Fruit fly (Drosophila melanogaster): Measurements from ENCODE around the gene CG12219.

The CG12219 gene

dm6 chrX:6310408-6310807 is 9.3 kb upstream of the CG12219 start (continued):
- TF ChIP-seq CG1832 (GFP tag; optimal IDR thresholded peaks at IDR 0.05) (no peak), phol (tag; optimal IDR thresholded peaks at IDR 0.05) (peak; percentile 17), nerfin-1 (tag; optimal IDR thresholded peaks at IDR 0.05) (no peak), CG8765 (GFP tag; IDR thresholded peaks at IDR 0.05) (no peak), gem (tag; optimal IDR thresholded peaks at IDR 0.05) (peak; percentile 27), vnd (GFP tag; IDR thresholded peaks at IDR 0.05; ENCODE audit: partially characterized antibody) (no peak), MBD-R2 (GFP tag; IDR thresholded peaks at IDR 0.05) (no peak), CG8359 (GFP tag; optimal IDR thresholded peaks at IDR 0.05; ENCODE audit: borderline replicate concordance) (no peak), sug (tag; optimal IDR thresholded peaks at IDR 0.05) (no peak), CG14441 (GFP tag; IDR thresholded peaks at IDR 0.05) (peak; percentile 37; the same call in 1 of the 2 replicates), Ptx1 (GFP tag; IDR thresholded peaks at IDR 0.05) (peak; percentile 25; the same call in 1 of the 2 replicates), CG7786 (GFP tag; optimal IDR thresholded peaks at IDR 0.05) (no peak), lmd (GFP tag; IDR thresholded peaks at IDR 0.05) (no peak), CG34376 (GFP tag; optimal IDR thresholded peaks at IDR 0.05) (no peak), CG6654 (GFP tag; optimal IDR thresholded peaks at IDR 0.05) (no peak), CG4404 (GFP tag; IDR thresholded peaks at IDR 0.05) (no peak), CG32772 (GFP tag; IDR thresholded peaks at IDR 0.05) (no peak), MTF-1 (GFP tag; optimal IDR thresholded peaks at IDR 0.05; ENCODE audit: borderline replicate concordance) (no peak), Bdp1 (GFP tag; optimal IDR thresholded peaks at IDR 0.05) (no peak), CG42726 (GFP tag; IDR thresholded peaks at IDR 0.05; ENCODE audit: partially characterized antibody) (no peak), CG10147 (GFP tag; optimal IDR thresholded peaks at IDR 0.05) (no peak), crp (GFP tag; optimal IDR thresholded peaks at IDR 0.05) (no peak), tna (GFP tag; IDR thresholded peaks at IDR 0.05; ENCODE audit: partially characterized antibody) (no peak), CG3065 (GFP tag; optimal IDR thresholded peaks at IDR 0.05) (no peak), oc (tag; optimal IDR thresholded peaks at IDR 0.05) (peak; percentile 2), luna (GFP tag; optimal IDR thresholded peaks at IDR 0.05) (no peak), tgo (GFP tag; IDR thresholded peaks at IDR 0.05) (no peak), ase (GFP tag; IDR thresholded peaks at IDR 0.05) (no peak), Hr51 (GFP tag; optimal IDR thresholded peaks at IDR 0.05) (peak in 1 of 2 experiments; percentile 46), HLH3B (GFP tag; IDR thresholded peaks at IDR 0.05) (0 out of 2 replicates have a peak, but pooled peaks have one; percentile 31), ranshi (GFP tag; IDR thresholded peaks at IDR 0.05) (no peak; the same call in 1 of the 2 replicates), chif (GFP tag; optimal IDR thresholded peaks at IDR 0.05) (no peak), HLH4C (GFP tag; IDR thresholded peaks at IDR 0.05; ENCODE audit: partially characterized antibody) (no peak), h (optimal IDR thresholded peaks at IDR 0.05) (no peak), CG1792 (GFP tag; optimal IDR thresholded peaks at IDR 0.05) (peak; percentile 8), CG11093 (GFP tag; IDR thresholded peaks at IDR 0.05) (no peak), CG14667 (GFP tag; IDR thresholded peaks at IDR 0.05) (no peak), ATbp (GFP tag; optimal IDR thresholded peaks at IDR 0.05) (peak; percentile 35), Ssrp (tag; optimal IDR thresholded peaks at IDR 0.05) (no peak), Meics (GFP tag; optimal IDR thresholded peaks at IDR 0.05) (peak; percentile 12), Usf (GFP tag; optimal IDR thresholded peaks at IDR 0.05) (no peak), Rfx (GFP tag; IDR thresholded peaks at IDR 0.05) (peak; percentile 28; the same call in 1 of the 2 replicates), CG11398 (GFP tag; optimal IDR thresholded peaks at IDR 0.05) (no peak), Max (GFP tag; optimal IDR thresholded peaks at IDR 0.05) (no peak), CG1603 (tag; optimal IDR thresholded peaks at IDR 0.05) (peak; percentile 41), Optix (GFP tag; IDR thresholded peaks at IDR 0.05) (0 out of 3 replicates have a peak, but pooled peaks have one; percentile 19), sqz (GFP tag; optimal IDR thresholded peaks at IDR 0.05) (no peak), ewg (GFP tag; optimal IDR thresholded peaks at IDR 0.05) (no peak), dmrt11E (tag; optimal IDR thresholded peaks at IDR 0.05) (no peak), TFAM (GFP tag; optimal IDR thresholded peaks at IDR 0.05) (no peak), CG2678 (tag; optimal IDR thresholded peaks at IDR 0.05) (peak; percentile 47)
